Fruit fly (Drosophila melanogaster) whole organism, embryonic: ENCODE data around the gene Dhdds.

Experiments
- BtbVII ChIP-seq: fragments of 200-800 bp; sonication (Bioruptor generic); optimal IDR thresholded peaks from 3 replicates; lab custom pipeline; 2017; ENCODE audit warnings: missing biosample characterization, mild to moderate bottlenecking, missing genetic modification characterization
- Bteb2 ChIP-seq: fragments of 200-800 bp; sonication (Bioruptor generic); optimal IDR thresholded peaks from 2 replicates; lab custom pipeline; 2016; ENCODE audit warnings: missing biosample characterization, missing genetic modification characterization
- CG11504 ChIP-seq: fragments of 200-800 bp; sonication (Bioruptor generic); optimal IDR thresholded peaks from 3 replicates; lab custom pipeline; 2019; ENCODE audit warnings: missing biosample characterization, mild to moderate bottlenecking, missing genetic modification characterization, moderate library complexity
- CG11560 ChIP-seq: fragments of 200-800 bp; sonication (Bioruptor generic); IDR thresholded peaks from 3 replicates; pipeline ENCODE4 v1.3.6; 2022; ENCODE audit warnings: missing biosample characterization, missing genetic modification characterization
- CG12155 ChIP-seq: fragments of 200-800 bp; sonication (Bioruptor generic); optimal IDR thresholded peaks from 3 replicates; lab custom pipeline; 2016; ENCODE audit warnings: missing biosample characterization, missing genetic modification characterization
- CG1233 ChIP-seq: fragments of 200-800 bp; sonication (Bioruptor generic); optimal IDR thresholded peaks from 4 replicates; lab custom pipeline; 2018; ENCODE audit warnings: missing biosample characterization, mild to moderate bottlenecking, missing genetic modification characterization
- CG14667 ChIP-seq: fragments of 200-800 bp; sonication (Bioruptor generic); IDR thresholded peaks from 2 replicates; pipeline ENCODE4 v1.3.6; 2022; ENCODE audit warnings: missing biosample characterization, missing genetic modification characterization
- CG1529 ChIP-seq: fragments of 200-800 bp; sonication (Bioruptor generic); optimal IDR thresholded peaks from 3 replicates; lab custom pipeline; 2018; ENCODE audit warnings: missing biosample characterization, missing genetic modification characterization
- CG15514 ChIP-seq: fragments of 200-800 bp; sonication (Bioruptor generic); optimal IDR thresholded peaks from 3 replicates; lab custom pipeline; 2017; ENCODE audit warnings: missing biosample characterization, missing genetic modification characterization, mild to moderate bottlenecking, moderate library complexity, missing genetic modification reagents
- CG1602 ChIP-seq: fragments of 200-800 bp; sonication (Bioruptor generic); optimal IDR thresholded peaks from 3 replicates; lab custom pipeline; 2016; ENCODE audit warnings: missing biosample characterization, missing genetic modification characterization
- CG1603 ChIP-seq: fragments of 200-800 bp; sonication (Bioruptor generic); optimal IDR thresholded peaks from 2 replicates; lab custom pipeline; 2019; ENCODE audit warnings: missing biosample characterization, mild to moderate bottlenecking, missing genetic modification characterization, moderate library complexity
- CG18599 ChIP-seq: fragments of 200-800 bp; sonication (Bioruptor generic); optimal IDR thresholded peaks from 3 replicates; lab custom pipeline; 2017; ENCODE audit warnings: missing biosample characterization, missing genetic modification characterization, mild to moderate bottlenecking, moderate library complexity, missing genetic modification reagents
- CG2712 ChIP-seq: fragments of 200-800 bp; optimal IDR thresholded peaks from 3 replicates; lab custom pipeline; 2019; ENCODE audit warnings: missing biosample characterization, mild to moderate bottlenecking, missing genetic modification characterization, moderate library complexity
- CG6765 ChIP-seq: fragments of 200-800 bp; sonication (Bioruptor generic); optimal IDR thresholded peaks from 3 replicates; lab custom pipeline; 2017; ENCODE audit warnings: missing biosample characterization, mild to moderate bottlenecking, missing genetic modification characterization
- CG6854 ChIP-seq: fragments of 200-800 bp; sonication (Bioruptor generic); optimal IDR thresholded peaks from 3 replicates; lab custom pipeline; 2017; ENCODE audit warnings: missing biosample characterization, mild to moderate bottlenecking, missing genetic modification characterization
- CG7271 ChIP-seq: fragments of 200-800 bp; sonication (Bioruptor generic); optimal IDR thresholded peaks from 2 replicates; lab custom pipeline; 2018; ENCODE audit warnings: missing biosample characterization, mild to moderate bottlenecking, missing genetic modification characterization, moderate library complexity
- CG7556 ChIP-seq: fragments of 200-800 bp; sonication (Bioruptor generic); optimal IDR thresholded peaks from 2 replicates; lab custom pipeline; 2017; ENCODE audit warnings: missing biosample characterization, mild to moderate bottlenecking, missing genetic modification characterization
- CG9437 ChIP-seq: fragments of 200-800 bp; sonication (Bioruptor generic); optimal IDR thresholded peaks from 2 replicates; lab custom pipeline; 2018; ENCODE audit warnings: missing biosample characterization, mild to moderate bottlenecking, missing genetic modification characterization
- Dll ChIP-seq: fragments of 200-800 bp; sonication (Bioruptor generic); IDR thresholded peaks from 4 replicates; pipeline ENCODE4 v1.3.6; 2022; ENCODE audit warnings: missing biosample characterization, missing genetic modification characterization; ENCODE audit not compliant: partially characterized antibody
- E2f2 ChIP-seq: fragments of 200-800 bp; sonication (Bioruptor generic); IDR thresholded peaks from 2 replicates; pipeline ENCODE4 v1.3.6; 2022; ENCODE audit warnings: missing biosample characterization, missing genetic modification characterization
- HmgZ ChIP-seq: fragments of 200-800 bp; sonication (Bioruptor generic); optimal IDR thresholded peaks from 2 replicates; lab custom pipeline; 2018; ENCODE audit warnings: missing biosample characterization, mild to moderate bottlenecking, missing genetic modification characterization
- Hr51 ChIP-seq, 2 experiments: fragments of 200-800 bp; sonication (Bioruptor generic); optimal IDR thresholded peaks; 2 replicates in 1 of 2; 3 replicates in 1 of 2; lab custom pipeline; 2016 to 2018; ENCODE audit warnings: missing biosample characterization in 2 of 2, missing genetic modification characterization in 2 of 2, mild to moderate bottlenecking in 1 of 2, moderate library complexity in 1 of 2
- Kr ChIP-seq: fragments of 200-800 bp; sonication (Bioruptor generic); optimal IDR thresholded peaks from 2 replicates; lab custom pipeline; 2017; ENCODE audit warnings: missing biosample characterization, mild to moderate bottlenecking, missing genetic modification characterization
- Lim3 ChIP-seq: fragments of 200-800 bp; sonication (Bioruptor generic); IDR thresholded peaks from 2 replicates; pipeline ENCODE4 v1.3.6; 2022; ENCODE audit warnings: missing biosample characterization, missing genetic modification characterization
- MESR4 ChIP-seq: fragments of 200-800 bp; sonication (Bioruptor generic); optimal IDR thresholded peaks from 2 replicates; lab custom pipeline; 2018; ENCODE audit warnings: missing biosample characterization, mild to moderate bottlenecking, missing genetic modification characterization, moderate library complexity
- MTF-1 ChIP-seq: fragments of 200-800 bp; sonication (Bioruptor generic); optimal IDR thresholded peaks from 2 replicates; lab custom pipeline; 2018; ENCODE audit warnings: missing biosample characterization, mild to moderate bottlenecking, missing genetic modification characterization, borderline replicate concordance
- Neu2 ChIP-seq: fragments of 200-800 bp; sonication (Bioruptor generic); optimal IDR thresholded peaks from 3 replicates; lab custom pipeline; 2016; ENCODE audit warnings: missing biosample characterization, missing genetic modification characterization, borderline replicate concordance
- Opbp ChIP-seq: fragments of 200-800 bp; sonication (Bioruptor generic); IDR thresholded peaks from 3 replicates; pipeline ENCODE4 v1.3.6; 2022; ENCODE audit warnings: missing biosample characterization, missing genetic modification characterization; ENCODE audit not compliant: partially characterized antibody
- Pdp1 ChIP-seq, 2 experiments: fragments of 200-800 bp; sonication (Bioruptor generic); optimal IDR thresholded peaks; 3 replicates each; lab custom pipeline; 2016; ENCODE audit warnings: missing biosample characterization in 2 of 2, missing genetic modification characterization in 2 of 2, mild to moderate bottlenecking in 1 of 2, moderate library complexity in 1 of 2
- Sry-β ChIP-seq: fragments of 200-800 bp; sonication (Bioruptor generic); optimal IDR thresholded peaks from 2 replicates; lab custom pipeline; 2018; ENCODE audit warnings: missing biosample characterization, mild to moderate bottlenecking, missing genetic modification characterization, moderate library complexity
- ci ChIP-seq: fragments of 200-800 bp; sonication (Bioruptor generic); IDR thresholded peaks from 3 replicates; pipeline ENCODE4 v1.3.6; 2022; ENCODE audit warnings: missing biosample characterization, missing genetic modification characterization
- crc ChIP-seq: fragments of 200-800 bp; sonication (Bioruptor generic); optimal IDR thresholded peaks from 2 replicates; lab custom pipeline; 2016; ENCODE audit warnings: missing biosample characterization, missing genetic modification characterization
- dimm ChIP-seq: fragments of 200-800 bp; sonication (Bioruptor generic); IDR thresholded peaks from 2 replicates; pipeline ENCODE4 v1.3.6; 2022; ENCODE audit warnings: missing biosample characterization, missing genetic modification characterization
- dmrt11E ChIP-seq: fragments of 200-800 bp; sonication (Bioruptor generic); optimal IDR thresholded peaks from 3 replicates; lab custom pipeline; 2018; ENCODE audit warnings: missing biosample characterization, mild to moderate bottlenecking, missing genetic modification characterization, moderate library complexity
- eyg ChIP-seq: fragments of 200-800 bp; sonication (Bioruptor generic); optimal IDR thresholded peaks from 3 replicates; lab custom pipeline; 2016; ENCODE audit warnings: missing biosample characterization, missing genetic modification characterization
- fd3F ChIP-seq: fragments of 200-800 bp; sonication (Bioruptor generic); optimal IDR thresholded peaks from 2 replicates; lab custom pipeline; 2018; ENCODE audit warnings: missing biosample characterization, mild to moderate bottlenecking, missing genetic modification characterization, moderate library complexity
- klu ChIP-seq: fragments of 200-800 bp; sonication (Bioruptor generic); IDR thresholded peaks from 2 replicates; pipeline ENCODE4 v1.3.6; 2022; ENCODE audit warnings: missing biosample characterization, missing genetic modification characterization
- knrl ChIP-seq: fragments of 200-800 bp; sonication (Bioruptor generic); IDR thresholded peaks from 3 replicates; pipeline ENCODE4 v1.3.6; 2022; ENCODE audit warnings: missing biosample characterization, missing genetic modification characterization; ENCODE audit not compliant: partially characterized antibody
- lab ChIP-seq: fragments of 200-800 bp; sonication (Bioruptor generic); optimal IDR thresholded peaks from 3 replicates; lab custom pipeline; 2017; ENCODE audit warnings: missing biosample characterization, missing genetic modification characterization, mild to moderate bottlenecking, moderate library complexity, missing genetic modification reagents
- luna ChIP-seq: fragments of 200-800 bp; sonication (Bioruptor generic); optimal IDR thresholded peaks from 2 replicates; lab custom pipeline; 2016; ENCODE audit warnings: missing biosample characterization, missing genetic modification characterization
- maf-S ChIP-seq: fragments of 200-800 bp; sonication (Bioruptor generic); optimal IDR thresholded peaks from 2 replicates; lab custom pipeline; 2016; ENCODE audit warnings: missing biosample characterization, missing genetic modification characterization
- odd ChIP-seq: fragments of 200-800 bp; sonication (Bioruptor generic); optimal IDR thresholded peaks from 2 replicates; lab custom pipeline; 2017; ENCODE audit warnings: missing biosample characterization, mild to moderate bottlenecking, missing genetic modification characterization
- onecut ChIP-seq: fragments of 200-800 bp; sonication (Bioruptor generic); IDR thresholded peaks from 2 replicates; pipeline ENCODE4 v1.3.6; 2022; ENCODE audit warnings: missing biosample characterization, missing genetic modification characterization
- phol ChIP-seq: fragments of 200-800 bp; sonication (Bioruptor generic); optimal IDR thresholded peaks from 3 replicates; lab custom pipeline; 2018; ENCODE audit warnings: missing biosample characterization, mild to moderate bottlenecking, missing genetic modification characterization, moderate library complexity
- run ChIP-seq: fragments of 200-800 bp; sonication (Bioruptor generic); optimal IDR thresholded peaks from 3 replicates; lab custom pipeline; 2018; ENCODE audit warnings: missing biosample characterization, mild to moderate bottlenecking, missing genetic modification characterization
- seq ChIP-seq: fragments of 200-800 bp; sonication (Bioruptor generic); IDR thresholded peaks from 2 replicates; pipeline ENCODE4 v1.3.6; 2022; ENCODE audit warnings: missing biosample characterization, missing genetic modification characterization
- so ChIP-seq: fragments of 200-800 bp; sonication (Bioruptor generic); IDR thresholded peaks from 3 replicates; pipeline ENCODE4 v1.3.6; 2022; ENCODE audit warnings: missing biosample characterization, missing genetic modification characterization
- vvl ChIP-seq: fragments of 200-800 bp; sonication (Bioruptor generic); IDR thresholded peaks from 2 replicates; pipeline ENCODE4 v1.3.6; 2022; ENCODE audit warnings: missing biosample characterization, missing genetic modification characterization
- wdn ChIP-seq: fragments of 200-800 bp; sonication (Bioruptor generic); IDR thresholded peaks from 2 replicates; pipeline ENCODE4 v1.3.6; 2022; ENCODE audit warnings: missing biosample characterization, missing genetic modification characterization
- zfh1 ChIP-seq: fragments of 200-800 bp; sonication (Bioruptor generic); IDR thresholded peaks from 3 replicates; pipeline ENCODE4 v1.3.6; 2022; ENCODE audit warnings: missing biosample characterization, missing genetic modification characterization

Gene Dhdds

dm6 chrX:7934679-7935078, 1.5 kb upstream of the Dhdds start, which contains the start of gene RpS14b (continued):
- peak; percentile 28 for TF ChIP-seq CG7271 (tag; lab: Kevin White, UChicago)
- TF ChIP-seq CG18599, result peak; percentile 74
- peak; percentile 60 for TF ChIP-seq E2f2 (GFP tag; lab: Robert Waterston, UW)
- TF ChIP-seq maf-S (GFP tag; lab: Kevin White, UChicago), result peak; percentile 30
- peak; percentile 79 for TF ChIP-seq vvl (GFP tag; lab: Robert Waterston, UW)
- TF ChIP-seq Neu2 (GFP tag; lab: Kevin White, UChicago), result no peak
- TF ChIP-seq wdn, result peak; percentile 51
- peak; percentile 91 for TF ChIP-seq ci
- TF ChIP-seq Sry-β (GFP tag; lab: Kevin White, UChicago), result no peak
- no peak for TF ChIP-seq CG11560 (tag; lab: Robert Waterston, UW)
- peak; percentile 29 for TF ChIP-seq eyg (GFP tag; lab: Kevin White, UChicago)
- TF ChIP-seq lab, result peak; percentile 87
- peak; percentile 72 for TF ChIP-seq knrl (GFP tag; lab: Robert Waterston, UW)
- TF ChIP-seq onecut, result peak; percentile 69
- no peak for TF ChIP-seq run (tag; lab: Kevin White, UChicago)
- TF ChIP-seq CG6854 (GFP tag; lab: Kevin White, UChicago), result peak; percentile 32
- peak; percentile 78 for TF ChIP-seq Opbp
- peak; percentile 28 for TF ChIP-seq CG9437 (GFP tag; lab: Kevin White, UChicago)
- peak; percentile 31 to 68 for TF ChIP-seq Pdp1 (GFP tag; optimal IDR thresholded peaks at IDR 0.05; lab: Kevin White, UChicago)
- TF ChIP-seq CG2712 (tag; lab: Kevin White, UChicago), result peak; percentile 17
- peak; percentile 44 for TF ChIP-seq CG11504
- TF ChIP-seq dimm (GFP tag; lab: Robert Waterston, UW), result no peak
- peak; percentile 62 for TF ChIP-seq HmgZ (tag; lab: Kevin White, UChicago)
- TF ChIP-seq CG6765, result peak; percentile 75
- peak; percentile 22 for TF ChIP-seq fd3F (GFP tag; lab: Kevin White, UChicago)
- peak; percentile 61 for TF ChIP-seq BtbVII
- TF ChIP-seq crc (GFP tag; lab: Kevin White, UChicago), result peak; percentile 35
- peak; percentile 70 for TF ChIP-seq Dll (GFP tag; lab: Robert Waterston, UW)
- peak; percentile 23; the same call in 1 of the 2 replicates for TF ChIP-seq klu
- TF ChIP-seq Kr (GFP tag; lab: Kevin White, UChicago), result no peak
- TF ChIP-seq Hr51 (GFP tag; optimal IDR thresholded peaks at IDR 0.05; lab: Kevin White, UChicago), result peak; percentile 29 to 63
- no peak for TF ChIP-seq CG7556 (GFP tag; lab: Kevin White, UChicago)
- TF ChIP-seq CG1602, result no peak
- TF ChIP-seq MESR4 (GFP tag; lab: Kevin White, UChicago), result peak; percentile 49
- peak; percentile 73 for TF ChIP-seq zfh1
- TF ChIP-seq CG1529, result no peak
- TF ChIP-seq CG12155 (GFP tag; lab: Kevin White, UChicago), result no peak
- TF ChIP-seq CG1233 (GFP tag; lab: Kevin White, UChicago), result peak; percentile 64
- no peak; the same call in 1 of the 2 replicates for TF ChIP-seq seq (GFP tag; lab: Robert Waterston, UW)
- TF ChIP-seq CG15514 (GFP tag; lab: Kevin White, UChicago), result peak; percentile 79
- TF ChIP-seq CG14667, result no peak
- peak; percentile 55 for TF ChIP-seq Bteb2 (GFP tag; lab: Kevin White, UChicago)
- TF ChIP-seq luna (GFP tag; lab: Kevin White, UChicago), result peak; percentile 8
- TF ChIP-seq phol, result peak; percentile 59
- TF ChIP-seq so (GFP tag; lab: Robert Waterston, UW), result peak; percentile 72; the same call in 1 of the 3 replicates
- peak; percentile 72 for TF ChIP-seq CG1603 (tag; lab: Kevin White, UChicago)
- TF ChIP-seq MTF-1 (GFP tag; lab: Kevin White, UChicago), result peak; percentile 65
- no peak for TF ChIP-seq Lim3 (GFP tag; lab: Robert Waterston, UW)
- peak; percentile 44 for TF ChIP-seq dmrt11E (tag; lab: Kevin White, UChicago)
- TF ChIP-seq odd (GFP tag; lab: Kevin White, UChicago), result peak; percentile 70
- TF ChIP-seq, all 482 proteins: peak for 332
